Worm (Caenorhabditis elegans): ENCODE data around the gene C33D9.3.

ce11 chrIV:8824145-8824833 is 31.6 kb upstream of the C33D9.3 start, which contains the start of the genes col-117 and col-3:
- TF ChIP-seq elt-2 (tag; optimal IDR thresholded peaks at IDR 0.05) (no peak), nhr-19 (GFP tag; conservative IDR thresholded peaks at IDR 0.05) (peak; percentile 37), efl-3 (GFP tag; optimal IDR thresholded peaks at IDR 0.05) (no peak), elt-3 (tag; optimal IDR thresholded peaks at IDR 0.05) (peak in 4 of 6 experiments; percentile 32 to 84 (median 62)), unc-98 (GFP tag; IDR thresholded peaks at IDR 0.05) (no peak), unc-62 (GFP tag; optimal IDR thresholded peaks at IDR 0.05) (no peak), skn-1 (tag; optimal IDR thresholded peaks at IDR 0.05) (no peak)
